Fruit fly (Drosophila melanogaster): Measurements from ENCODE around the gene Dph4.

The Dph4 gene

dm6 chr3R:5654692-5655181, 30.8 kb upstream of the Dph4 start, which contains the start of the genes elm and MED27 (continued):
- peak; percentile 88 for TF ChIP-seq Gug (GFP tag; IDR thresholded peaks at IDR 0.05)
- peak; percentile 93 for TF ChIP-seq CG3032 (tag; optimal IDR thresholded peaks at IDR 0.05)
- peak; percentile 92 for TF ChIP-seq Smox (GFP tag; optimal IDR thresholded peaks at IDR 0.05)
- TF ChIP-seq esn (GFP tag; optimal IDR thresholded peaks at IDR 0.05): peak; percentile 94
- TF ChIP-seq CG15336 (GFP tag; IDR thresholded peaks at IDR 0.05): peak; percentile 74
- peak; percentile 98 for TF ChIP-seq svp (GFP tag)
- peak; percentile 83 for TF ChIP-seq net (GFP tag; optimal IDR thresholded peaks at IDR 0.05)
- TF ChIP-seq Sox14 (GFP tag; optimal IDR thresholded peaks at IDR 0.05): peak; percentile 95
- TF ChIP-seq Hr39 (GFP tag; optimal IDR thresholded peaks at IDR 0.05): peak; percentile 95
- TF ChIP-seq cyc (GFP tag; optimal IDR thresholded peaks at IDR 0.05): peak; percentile 95
- TF ChIP-seq Ets21C (GFP tag; optimal IDR thresholded peaks at IDR 0.05): peak; percentile 95
- TF ChIP-seq CG31627 (GFP tag; optimal IDR thresholded peaks at IDR 0.05): peak; percentile 97
- peak; percentile 46 for TF ChIP-seq CG6854 (GFP tag; optimal IDR thresholded peaks at IDR 0.05)
- peak; percentile 94 for TF ChIP-seq Sox15 (GFP tag; optimal IDR thresholded peaks at IDR 0.05)
- TF ChIP-seq Eip78C (GFP tag): peak; percentile 95
- TF ChIP-seq CG8632 (GFP tag; optimal IDR thresholded peaks at IDR 0.05): peak; percentile 83
- peak; percentile 88 for TF ChIP-seq dsx (GFP tag; optimal IDR thresholded peaks at IDR 0.05; ENCODE audit: poor library complexity, severe bottlenecking)
- TF ChIP-seq CG10631 (GFP tag; optimal IDR thresholded peaks at IDR 0.05): peak; percentile 94
- no peak for TF ChIP-seq CG16779 (tag; optimal IDR thresholded peaks at IDR 0.05)

dm6 chr3R:5653887-5654286, 30.0 kb upstream of the Dph4 start:
- TF ChIP-seq fd59A (GFP tag; optimal IDR thresholded peaks at IDR 0.05): no peak
- no peak for TF ChIP-seq CG6276 (GFP tag; optimal IDR thresholded peaks at IDR 0.05)

dm6 chr3R:5649903-5650302, 26.0 kb upstream of the Dph4 start:
- TF ChIP-seq eg (GFP tag; IDR thresholded peaks at IDR 0.05) (no peak), CG6808 (GFP tag; optimal IDR thresholded peaks at IDR 0.05) (no peak), CG32006 (GFP tag; optimal IDR thresholded peaks at IDR 0.05) (no peak), CG4318 (GFP tag; optimal IDR thresholded peaks at IDR 0.05) (no peak), Hr4 (GFP tag; optimal IDR thresholded peaks at IDR 0.05) (no peak), CG8319 (GFP tag; optimal IDR thresholded peaks at IDR 0.05) (no peak), Blimp-1 (GFP tag; optimal IDR thresholded peaks at IDR 0.05) (no peak), CG11294 (GFP tag; IDR thresholded peaks at IDR 0.05) (no peak), CG10669 (GFP tag; optimal IDR thresholded peaks at IDR 0.05) (no peak), lz (GFP tag; optimal IDR thresholded peaks at IDR 0.05) (no peak), CG1621 (tag; optimal IDR thresholded peaks at IDR 0.05) (no peak), Eip75B (GFP tag; optimal IDR thresholded peaks at IDR 0.05) (no peak), Eip93F (GFP tag; optimal IDR thresholded peaks at IDR 0.05) (no peak), CG6163 (GFP tag; IDR thresholded peaks at IDR 0.05) (no peak), Lpt (GFP tag; optimal IDR thresholded peaks at IDR 0.05) (no peak), CG6854 (GFP tag; optimal IDR thresholded peaks at IDR 0.05) (no peak), dsx (GFP tag; optimal IDR thresholded peaks at IDR 0.05; ENCODE audit: poor library complexity, severe bottlenecking) (no peak), vri (GFP tag; optimal IDR thresholded peaks at IDR 0.05) (no peak)

Measured in whole organism, prepupa.